Fruit fly (Drosophila melanogaster) whole organism, embryonic: ENCODE data around the gene CG2147.

Experiments used
- Adf1 ChIP-seq: fragments of 200-800 bp; sonication (Bioruptor generic); IDR thresholded peaks from 2 replicates; pipeline ENCODE4 v1.3.6; 2022; ENCODE audit warnings: missing biosample characterization, missing genetic modification characterization
- Aef1 ChIP-seq: fragments of 200-800 bp; sonication (Bioruptor generic); IDR thresholded peaks from 3 replicates; pipeline ENCODE4 v1.3.6; 2022; ENCODE audit warnings: missing biosample characterization, missing genetic modification characterization
- Atf3 ChIP-seq: fragments of 200-800 bp; sonication (Bioruptor generic); optimal IDR thresholded peaks from 3 replicates; lab custom pipeline; 2016; ENCODE audit warnings: missing biosample characterization, missing genetic modification characterization
- CG11560 ChIP-seq: fragments of 200-800 bp; sonication (Bioruptor generic); IDR thresholded peaks from 3 replicates; pipeline ENCODE4 v1.3.6; 2022; ENCODE audit warnings: missing biosample characterization, missing genetic modification characterization
- CG12744 ChIP-seq: fragments of 200-800 bp; sonication (Bioruptor generic); optimal IDR thresholded peaks from 2 replicates; lab custom pipeline; 2016; ENCODE audit warnings: missing biosample characterization, missing genetic modification characterization
- CG13287 ChIP-seq: fragments of 200-800 bp; sonication (Bioruptor generic); IDR thresholded peaks from 2 replicates; pipeline ENCODE4 v1.3.6; 2022; ENCODE audit warnings: missing biosample characterization, missing genetic modification characterization; ENCODE audit not compliant: partially characterized antibody
- CG1602 ChIP-seq: fragments of 200-800 bp; sonication (Bioruptor generic); optimal IDR thresholded peaks from 3 replicates; lab custom pipeline; 2016; ENCODE audit warnings: missing biosample characterization, missing genetic modification characterization
- CG17829 ChIP-seq: fragments of 200-800 bp; optimal IDR thresholded peaks from 2 replicates; lab custom pipeline; 2019; ENCODE audit warnings: missing biosample characterization, mild to moderate bottlenecking, missing genetic modification characterization, moderate library complexity
- CG18011 ChIP-seq: fragments of 200-800 bp; sonication (Bioruptor generic); optimal IDR thresholded peaks from 2 replicates; lab custom pipeline; 2017; ENCODE audit warnings: missing biosample characterization, missing genetic modification characterization, mild to moderate bottlenecking, moderate library complexity, missing genotype
- CG30020 ChIP-seq: fragments of 200-800 bp; optimal IDR thresholded peaks from 2 replicates; lab custom pipeline; 2019; ENCODE audit warnings: missing biosample characterization, mild to moderate bottlenecking, missing genetic modification characterization, moderate library complexity
- CG3726 ChIP-seq: fragments of 200-800 bp; sonication (Bioruptor generic); IDR thresholded peaks from 3 replicates; pipeline ENCODE4, ENCODE4 v1.3.6; 2022; ENCODE audit warnings: missing biosample characterization, missing genetic modification characterization
- CG6683 ChIP-seq: fragments of 200-800 bp; sonication (Bioruptor generic); optimal IDR thresholded peaks from 2 replicates; lab custom pipeline; 2017; ENCODE audit warnings: missing biosample characterization, mild to moderate bottlenecking, missing genetic modification characterization, missing genetic modification reagents
- CG7372 ChIP-seq: fragments of 200-800 bp; sonication (Bioruptor generic); IDR thresholded peaks from 2 replicates; pipeline ENCODE4 v1.3.6; 2022; ENCODE audit warnings: missing biosample characterization, missing genetic modification characterization
- CG9876 ChIP-seq: fragments of 200-800 bp; sonication (Bioruptor generic); optimal IDR thresholded peaks from 2 replicates; lab custom pipeline; 2016; ENCODE audit warnings: missing biosample characterization, missing genetic modification characterization
- CHES-1-like ChIP-seq: fragments of 200-800 bp; sonication (Bioruptor generic); optimal IDR thresholded peaks from 2 replicates; lab custom pipeline; 2016; ENCODE audit warnings: missing biosample characterization, missing genetic modification characterization
- CoRest ChIP-seq: fragments of 200-800 bp; sonication (Bioruptor generic); optimal IDR thresholded peaks from 3 replicates; lab custom pipeline; 2018; ENCODE audit warnings: missing biosample characterization, mild to moderate bottlenecking, missing genetic modification characterization, moderate library complexity
- D19B ChIP-seq: fragments of 200-800 bp; sonication (Bioruptor generic); optimal IDR thresholded peaks from 2 replicates; lab custom pipeline; 2017; ENCODE audit warnings: missing biosample characterization, mild to moderate bottlenecking, missing genetic modification characterization
- Dll ChIP-seq: fragments of 200-800 bp; sonication (Bioruptor generic); IDR thresholded peaks from 4 replicates; pipeline ENCODE4 v1.3.6; 2022; ENCODE audit warnings: missing biosample characterization, missing genetic modification characterization; ENCODE audit not compliant: partially characterized antibody
- E2f2 ChIP-seq: fragments of 200-800 bp; sonication (Bioruptor generic); IDR thresholded peaks from 2 replicates; pipeline ENCODE4 v1.3.6; 2022; ENCODE audit warnings: missing biosample characterization, missing genetic modification characterization
- Ets65A ChIP-seq: fragments of 200-800 bp; sonication (Bioruptor generic); peaks from one replicate; lab custom pipeline; 2016; ENCODE audit warnings: missing biosample characterization, missing genetic modification characterization
- Hand ChIP-seq: fragments of 200-800 bp; sonication (Bioruptor generic); optimal IDR thresholded peaks from 2 replicates; lab custom pipeline; 2017; ENCODE audit warnings: mild to moderate bottlenecking, missing biosample characterization, missing genetic modification reagents, missing genetic modification characterization
- Hmr ChIP-seq: fragments of 200-800 bp; sonication (Bioruptor generic); optimal IDR thresholded peaks from 3 replicates; lab custom pipeline; 2017; ENCODE audit warnings: mild to moderate bottlenecking, missing biosample characterization, missing genetic modification reagents, missing genetic modification characterization
- Hr51 ChIP-seq, 2 experiments: fragments of 200-800 bp; sonication (Bioruptor generic); optimal IDR thresholded peaks; 2 replicates in 1 of 2; 3 replicates in 1 of 2; lab custom pipeline; 2016 to 2018; ENCODE audit warnings: missing biosample characterization in 2 of 2, missing genetic modification characterization in 2 of 2, mild to moderate bottlenecking in 1 of 2, moderate library complexity in 1 of 2
- MESR4 ChIP-seq: fragments of 200-800 bp; sonication (Bioruptor generic); optimal IDR thresholded peaks from 2 replicates; lab custom pipeline; 2018; ENCODE audit warnings: missing biosample characterization, mild to moderate bottlenecking, missing genetic modification characterization, moderate library complexity
- Mes4 ChIP-seq: fragments of 200-800 bp; sonication (Bioruptor generic); optimal IDR thresholded peaks from 2 replicates; lab custom pipeline; 2016; ENCODE audit warnings: missing biosample characterization, missing genetic modification characterization
- Sox102F ChIP-seq: fragments of 200-800 bp; sonication (Bioruptor generic); optimal IDR thresholded peaks from 2 replicates; lab custom pipeline; 2018; ENCODE audit warnings: missing biosample characterization, mild to moderate bottlenecking, missing genetic modification characterization, moderate library complexity
- abd-A ChIP-seq: fragments of 200-800 bp; sonication (Bioruptor generic); optimal IDR thresholded peaks from 3 replicates; lab custom pipeline; 2019; ENCODE audit warnings: missing biosample characterization, mild to moderate bottlenecking, missing genetic modification characterization, moderate library complexity
- bcd ChIP-seq: fragments of 200-800 bp; sonication (Bioruptor generic); optimal IDR thresholded peaks from 2 replicates; lab custom pipeline; 2017; ENCODE audit warnings: missing biosample characterization, mild to moderate bottlenecking, missing genetic modification characterization
- bsh ChIP-seq, 2 experiments: fragments of 200-800 bp; sonication (Bioruptor generic); optimal IDR thresholded peaks; 2 replicates each; lab custom pipeline; 2017 to 2018; ENCODE audit warnings: mild to moderate bottlenecking in 2 of 2, missing biosample characterization in 2 of 2, missing genetic modification characterization in 2 of 2, moderate library complexity in 1 of 2
- danr ChIP-seq: fragments of 200-800 bp; sonication (Bioruptor generic); IDR thresholded peaks from 2 replicates; pipeline ENCODE4 v1.3.6; 2022; ENCODE audit warnings: missing biosample characterization, missing genetic modification characterization
- dmrt11E ChIP-seq: fragments of 200-800 bp; sonication (Bioruptor generic); optimal IDR thresholded peaks from 3 replicates; lab custom pipeline; 2018; ENCODE audit warnings: missing biosample characterization, mild to moderate bottlenecking, missing genetic modification characterization, moderate library complexity
- fd96Cb ChIP-seq: fragments of 200-800 bp; sonication (Bioruptor generic); optimal IDR thresholded peaks from 2 replicates; lab custom pipeline; 2018; ENCODE audit warnings: missing biosample characterization, mild to moderate bottlenecking, missing genetic modification characterization, moderate library complexity
- h ChIP-seq: fragments of >200 bp; optimal IDR thresholded peaks from 2 replicates; lab custom pipeline; 2017
- kah ChIP-seq: fragments of 200-800 bp; sonication (Bioruptor generic); optimal IDR thresholded peaks from 2 replicates; lab custom pipeline; 2018; ENCODE audit warnings: missing biosample characterization, mild to moderate bottlenecking, missing genetic modification characterization
- mirr ChIP-seq: fragments of 200-800 bp; sonication (Bioruptor generic); optimal IDR thresholded peaks from 3 replicates; lab custom pipeline; 2018; ENCODE audit warnings: missing biosample characterization, mild to moderate bottlenecking, missing genetic modification characterization
- org-1 ChIP-seq: fragments of 200-800 bp; sonication (Bioruptor generic); optimal IDR thresholded peaks from 2 replicates; lab custom pipeline; 2017; ENCODE audit warnings: missing biosample characterization, missing genetic modification characterization
- p53 ChIP-seq: fragments of 200-800 bp; sonication (Bioruptor generic); optimal IDR thresholded peaks from 2 replicates; lab custom pipeline; 2016; ENCODE audit warnings: missing biosample characterization, missing genetic modification characterization
- pfk ChIP-seq: fragments of 200-800 bp; sonication (Bioruptor generic); optimal IDR thresholded peaks from 2 replicates; lab custom pipeline; 2018; ENCODE audit warnings: missing biosample characterization, mild to moderate bottlenecking, missing genetic modification characterization, moderate library complexity
- phol ChIP-seq: fragments of 200-800 bp; sonication (Bioruptor generic); optimal IDR thresholded peaks from 3 replicates; lab custom pipeline; 2018; ENCODE audit warnings: missing biosample characterization, mild to moderate bottlenecking, missing genetic modification characterization, moderate library complexity
- pnt ChIP-seq: fragments of 200-800 bp; sonication (Bioruptor generic); optimal IDR thresholded peaks from 3 replicates; lab custom pipeline; 2016; ENCODE audit warnings: missing biosample characterization, missing genetic modification characterization
- prd ChIP-seq, 3 experiments: fragments of >200 bp in 2 of 3; fragments of 200-800 bp in 1 of 3; sonication (Bioruptor generic) in 1 of 3; optimal IDR thresholded peaks in 2 of 3; IDR thresholded peaks in 1 of 3; 2 replicates in 2 of 3; 3 replicates in 1 of 3; pipeline versions ENCODE4 v1.3.6 to Lab custom; 2017 to 2022; ENCODE audit warnings: missing biosample characterization in 1 of 3, missing genetic modification characterization in 1 of 3
- sd ChIP-seq: fragments of 200-800 bp; sonication (Bioruptor generic); optimal IDR thresholded peaks from 3 replicates; lab custom pipeline; 2018; ENCODE audit warnings: missing biosample characterization, mild to moderate bottlenecking, missing genetic modification characterization, moderate library complexity
- sens-2 ChIP-seq: fragments of 200-800 bp; sonication (Bioruptor generic); IDR thresholded peaks from 2 replicates; pipeline ENCODE4 v1.3.6; 2022; ENCODE audit warnings: missing biosample characterization, missing genetic modification characterization
- tap ChIP-seq: fragments of 200-800 bp; optimal IDR thresholded peaks from 3 replicates; lab custom pipeline; 2019; ENCODE audit warnings: missing biosample characterization, mild to moderate bottlenecking, missing genetic modification characterization, moderate library complexity
- tgo ChIP-seq: fragments of 200-800 bp; sonication (Bioruptor generic); IDR thresholded peaks from 3 replicates; pipeline ENCODE4 v1.3.6; 2022; ENCODE audit warnings: missing biosample characterization, missing genetic modification characterization
- tin ChIP-seq: fragments of 200-800 bp; sonication (Bioruptor generic); optimal IDR thresholded peaks from 3 replicates; lab custom pipeline; 2016; ENCODE audit warnings: missing biosample characterization, missing genetic modification characterization
- ttk ChIP-seq: fragments of 200-800 bp; sonication (Bioruptor generic); IDR thresholded peaks from 2 replicates; pipeline ENCODE4 v2.1.2; 2022; ENCODE audit warnings: missing biosample characterization, missing genetic modification characterization
- tup ChIP-seq: fragments of 200-800 bp; sonication (Bioruptor generic); optimal IDR thresholded peaks from 2 replicates; lab custom pipeline; 2016; ENCODE audit warnings: missing biosample characterization, mild to moderate bottlenecking, missing genetic modification characterization, moderate library complexity
- usp ChIP-seq: fragments of >200 bp; optimal IDR thresholded peaks from 2 replicates; lab custom pipeline; 2017; ENCODE audit warnings: missing biosample characterization, missing genetic modification characterization

Gene CG2147

DNA sequence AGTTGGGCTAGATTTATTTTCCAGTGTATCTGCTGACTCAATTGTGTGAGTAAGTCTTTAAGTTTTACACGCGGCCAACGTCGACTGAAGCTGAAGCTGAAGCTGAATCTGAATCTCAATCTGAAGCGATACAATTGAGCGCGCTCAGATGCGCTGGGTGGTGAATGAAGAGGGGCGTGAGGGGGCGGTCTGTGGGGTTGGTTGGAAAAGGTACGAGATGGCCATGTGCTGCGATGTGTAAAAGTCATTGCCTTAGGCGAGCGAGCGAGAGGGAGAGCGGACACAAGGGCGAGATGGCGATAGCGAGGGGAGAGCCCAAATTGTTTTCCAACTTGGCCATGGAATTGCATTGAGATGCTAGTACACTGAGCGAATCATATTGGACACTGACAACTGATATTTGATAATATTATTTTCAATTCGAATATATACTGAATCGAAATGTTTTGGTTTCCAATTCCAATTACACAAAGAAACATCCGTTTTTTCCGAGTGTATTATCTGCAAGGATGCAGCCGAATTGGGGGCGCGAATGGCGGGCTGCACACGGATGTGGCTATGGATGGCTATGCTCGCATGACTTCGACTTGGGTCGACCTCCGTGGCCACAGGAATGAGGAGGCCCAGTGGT is 43.8 kb upstream of the CG2147 start (continued):
- TF ChIP-seq dmrt11E (peak; percentile 43), org-1 (peak; percentile 6), CG7372 (GFP tag; lab: Robert Waterston, UW) (no peak), bcd (GFP tag; lab: Kevin White, UChicago) (peak; percentile 41), MESR4 (GFP tag; lab: Kevin White, UChicago) (no peak), usp (GFP tag; lab: Kevin White, UChicago) (no peak), p53 (GFP tag; lab: Kevin White, UChicago) (no peak), E2f2 (GFP tag; lab: Robert Waterston, UW) (peak; percentile 39; the same call in 1 of the 2 replicates), CG18011 (GFP tag; lab: Kevin White, UChicago) (no peak), tgo (GFP tag; lab: Robert Waterston, UW) (peak; percentile 52; the same call in 2 of the 3 replicates), fd96Cb (tag; lab: Kevin White, UChicago) (peak; percentile 19), mirr (GFP tag; lab: Kevin White, UChicago) (no peak), CG9876 (no peak), CG13287 (no peak), CG30020 (tag; lab: Kevin White, UChicago) (no peak), Atf3 (GFP tag; lab: Kevin White, UChicago) (no peak), ttk (GFP tag; lab: Robert Waterston, UW) (peak; percentile 61), CoRest (no peak), danr (GFP tag; lab: Robert Waterston, UW) (0 out of 2 replicates have a peak, but pooled peaks have one; percentile 36), CHES-1-like (GFP tag; lab: Kevin White, UChicago) (no peak), pnt (GFP tag; lab: Kevin White, UChicago) (peak; percentile 29), kah (peak; percentile 24), abd-A (tag; lab: Kevin White, UChicago) (no peak), sd (tag; lab: Kevin White, UChicago) (peak; percentile 38), sens-2 (GFP tag; lab: Robert Waterston, UW) (0 out of 2 replicates have a peak, but pooled peaks have one; percentile 31), CG3726 (GFP tag; lab: Robert Waterston, UW) (0 out of 3 replicates have a peak, but pooled peaks have one; percentile 22), CG1602 (GFP tag; lab: Kevin White, UChicago) (peak; percentile 23), Mes4 (GFP tag; lab: Kevin White, UChicago) (no peak), tap (tag; lab: Kevin White, UChicago) (peak; percentile 17), Hmr (GFP tag; lab: Kevin White, UChicago) (no peak), prd (optimal IDR thresholded peaks at IDR 0.05; lab: Kevin White, UChicago) (no peak), prd (GFP tag; IDR thresholded peaks at IDR 0.05; lab: Robert Waterston, UW) (peak; percentile 65; the same call in 1 of the 3 replicates), h (lab: Kevin White, UChicago) (no peak), CG17829 (tag; lab: Kevin White, UChicago) (peak; percentile 20), D19B (GFP tag; lab: Kevin White, UChicago) (no peak), Hr51 (GFP tag; optimal IDR thresholded peaks at IDR 0.05; lab: Kevin White, UChicago) (peak in 1 of 2 experiments; percentile 57), bsh (GFP tag; optimal IDR thresholded peaks at IDR 0.05; lab: Kevin White, UChicago) (peak; percentile 17 to 67), Ets65A (GFP tag; lab: Kevin White, UChicago) (peak; percentile 94), CG6683 (no peak), Hand (GFP tag; lab: Kevin White, UChicago) (no peak), Dll (GFP tag; lab: Robert Waterston, UW) (no peak), pfk (GFP tag; lab: Kevin White, UChicago) (no peak), CG12744 (no peak), CG11560 (tag; lab: Robert Waterston, UW) (peak; percentile 52; the same call in 1 of the 3 replicates), Sox102F (GFP tag; lab: Kevin White, UChicago) (peak; percentile 62), Aef1 (peak; percentile 62; the same call in 2 of the 3 replicates), tin (GFP tag; lab: Kevin White, UChicago) (peak; percentile 33), phol (tag; lab: Kevin White, UChicago) (peak; percentile 57), tup (GFP tag; lab: Kevin White, UChicago) (no peak), Adf1 (GFP tag; lab: Robert Waterston, UW) (peak; percentile 12; the same call in 1 of the 2 replicates)
